Fruit fly (Drosophila melanogaster): Measurements from ENCODE around the gene CG31371.

CG31371 gene

dm6 chr3R:30540196-30540595, 36.9 kb upstream of the CG31371 start (continued):
- peak; percentile 71 for TF ChIP-seq CG4404 (GFP tag; IDR thresholded peaks at IDR 0.05)
- peak; percentile 91 for TF ChIP-seq Oli (tag; optimal IDR thresholded peaks at IDR 0.05)
- TF ChIP-seq Optix (GFP tag; IDR thresholded peaks at IDR 0.05), result peak; percentile 87
- peak; percentile 93 for TF ChIP-seq CG17328 (GFP tag; IDR thresholded peaks at IDR 0.05)
- peak; percentile 93 for TF ChIP-seq sisA (GFP tag; IDR thresholded peaks at IDR 0.05)
- TF ChIP-seq dan (GFP tag; IDR thresholded peaks at IDR 0.05), result peak; percentile 52; the same call in 1 of the 2 replicates
- TF ChIP-seq CG31388 (GFP tag; optimal IDR thresholded peaks at IDR 0.05), result peak; percentile 63
- peak; percentile 87 for TF ChIP-seq al (GFP tag; IDR thresholded peaks at IDR 0.05)
- peak; percentile 87 for TF ChIP-seq NC2α (GFP tag; optimal IDR thresholded peaks at IDR 0.05)
- TF ChIP-seq nmo (GFP tag; optimal IDR thresholded peaks at IDR 0.05), result peak; percentile 94
- no peak for TF ChIP-seq HLHmδ (GFP tag; optimal IDR thresholded peaks at IDR 0.05)
- TF ChIP-seq HmgZ (tag; optimal IDR thresholded peaks at IDR 0.05), result peak; percentile 92
- peak; percentile 87 for TF ChIP-seq tio (GFP tag; optimal IDR thresholded peaks at IDR 0.05)
- peak; percentile 90 for TF ChIP-seq disco-r (GFP tag; optimal IDR thresholded peaks at IDR 0.05)
- TF ChIP-seq CG7372 (GFP tag; IDR thresholded peaks at IDR 0.05), result peak; percentile 90
- peak; percentile 94 for TF ChIP-seq pum (GFP tag; optimal IDR thresholded peaks at IDR 0.05)
- peak; percentile 69 for TF ChIP-seq trh (GFP tag; optimal IDR thresholded peaks at IDR 0.05)
- TF ChIP-seq dimm (GFP tag; IDR thresholded peaks at IDR 0.05), result peak; percentile 85
- TF ChIP-seq otp (GFP tag; IDR thresholded peaks at IDR 0.05), result peak; percentile 90
- peak; percentile 86 for TF ChIP-seq onecut (GFP tag; IDR thresholded peaks at IDR 0.05)
- peak; percentile 77 for TF ChIP-seq peb (GFP tag; IDR thresholded peaks at IDR 0.05)
- TF ChIP-seq CG17385 (GFP tag; optimal IDR thresholded peaks at IDR 0.05), result peak; percentile 86
- peak; percentile 81 for TF ChIP-seq CG6683 (GFP tag; optimal IDR thresholded peaks at IDR 0.05)
- peak; percentile 96 for TF ChIP-seq Rfx (GFP tag; IDR thresholded peaks at IDR 0.05)
- no peak for TF ChIP-seq CG14860 (GFP tag; IDR thresholded peaks at IDR 0.05; ENCODE audit: partially characterized antibody)
- peak; percentile 92 for TF ChIP-seq CG9609 (GFP tag; optimal IDR thresholded peaks at IDR 0.05)
- TF ChIP-seq ara (GFP tag; IDR thresholded peaks at IDR 0.05), result peak; percentile 90
- TF ChIP-seq sob (GFP tag; IDR thresholded peaks at IDR 0.05), result peak; percentile 96
- TF ChIP-seq CG18619 (GFP tag; optimal IDR thresholded peaks at IDR 0.05), result peak; percentile 91
- no peak for TF ChIP-seq yki (optimal IDR thresholded peaks at IDR 0.05)
- no peak for TF ChIP-seq tll (GFP tag; optimal IDR thresholded peaks at IDR 0.05)
- TF ChIP-seq kni (GFP tag; optimal IDR thresholded peaks at IDR 0.05), result peak; percentile 25
- peak; percentile 80 for TF ChIP-seq CG43689 (GFP tag; IDR thresholded peaks at IDR 0.05)
- TF ChIP-seq Drgx (GFP tag; IDR thresholded peaks at IDR 0.05), result peak; percentile 85
- peak; percentile 89 for TF ChIP-seq Blimp-1 (GFP tag; optimal IDR thresholded peaks at IDR 0.05)
- peak; percentile 95 for TF ChIP-seq bab2 (GFP tag; optimal IDR thresholded peaks at IDR 0.05)
- TF ChIP-seq CG11504 (tag; optimal IDR thresholded peaks at IDR 0.05), result peak; percentile 93
- TF ChIP-seq CG17359 (tag; optimal IDR thresholded peaks at IDR 0.05), result peak; percentile 95
- TF ChIP-seq CG15601 (tag; optimal IDR thresholded peaks at IDR 0.05), result peak; percentile 75
- TF ChIP-seq chn (GFP tag; optimal IDR thresholded peaks at IDR 0.05), result peak; percentile 94
- no peak for TF ChIP-seq ac (GFP tag; optimal IDR thresholded peaks at IDR 0.05)
- TF ChIP-seq croc (GFP tag; conservative IDR thresholded peaks at IDR 0.05), result peak; percentile 80
- peak; percentile 94 for TF ChIP-seq Ptx1 (GFP tag; IDR thresholded peaks at IDR 0.05)
- TF ChIP-seq Fer1 (GFP tag; optimal IDR thresholded peaks at IDR 0.05), result peak; percentile 94
- peak; percentile 93 for TF ChIP-seq unpg (GFP tag; optimal IDR thresholded peaks at IDR 0.05)
- peak; percentile 82 for TF ChIP-seq abd-A (tag; optimal IDR thresholded peaks at IDR 0.05)
- no peak for TF ChIP-seq hkb (optimal IDR thresholded peaks at IDR 0.05)
- TF ChIP-seq hkb (GFP tag; IDR thresholded peaks at IDR 0.05), result peak; percentile 94
- TF ChIP-seq CG8359 (GFP tag; optimal IDR thresholded peaks at IDR 0.05; ENCODE audit: borderline replicate concordance), result peak; percentile 71
- TF ChIP-seq seq (GFP tag; IDR thresholded peaks at IDR 0.05), result peak; percentile 92
- peak; percentile 83 for TF ChIP-seq CG3407 (GFP tag; optimal IDR thresholded peaks at IDR 0.05)
- peak; percentile 94 for TF ChIP-seq CG33213 (GFP tag; optimal IDR thresholded peaks at IDR 0.05)

All from whole organism, embryonic.